Worm (Caenorhabditis elegans) whole organism, L4 larva: ENCODE results near the gene dhhc-1.

Source experiments
- F37D6.2 ChIP-seq: sonication (generic microtip); optimal IDR thresholded peaks from 2 replicates; lab custom pipeline; 2016; ENCODE audit warnings: mild to moderate bottlenecking, missing genetic modification characterization, missing compliant biosample characterization
- T20F7.1 ChIP-seq: fragments of 200-800 bp; sonication (Bioruptor generic); optimal IDR thresholded peaks from 2 replicates; lab custom pipeline; 2018; ENCODE audit warnings: mild to moderate bottlenecking, missing genetic modification characterization, missing compliant biosample characterization
- ama-1 ChIP-seq: fragments of 150-350 bp; optimal IDR thresholded peaks from 2 replicates; lab custom pipeline; 2014; ENCODE audit warnings: inconsistent platforms, mixed read lengths
- daf-16 ChIP-seq, 3 experiments: sonication (generic microtip); optimal IDR thresholded peaks; 2 replicates each; lab custom pipeline; 2016 to 2017; ENCODE audit warnings: missing genetic modification characterization in 3 of 3, missing genetic modification reagents in 3 of 3, mild to moderate bottlenecking in 2 of 3, missing compliant biosample characterization in 2 of 3, missing biosample characterization in 1 of 3, moderate library complexity in 1 of 3
- mdl-1 ChIP-seq, 2 experiments: fragments of 150-350 bp in 1 of 2; sonication (generic microtip) in 1 of 2; optimal IDR thresholded peaks; 2 replicates each; lab custom pipeline; 2014 to 2017; ENCODE audit warnings: missing biosample characterization in 2 of 2, missing genetic modification characterization in 2 of 2
- mdt-29 ChIP-seq: fragments of 200-800 bp; sonication (Bioruptor generic); IDR thresholded peaks from 2 replicates; pipeline ENCODE4 v1.3.6; 2022; ENCODE audit warnings: missing genetic modification reagents, missing genetic modification characterization, missing compliant biosample characterization
- nhr-6 ChIP-seq: fragments of 150-350 bp; optimal IDR thresholded peaks from 2 replicates; lab custom pipeline; 2014; ENCODE audit warnings: missing biosample characterization, missing genetic modification characterization
- nhr-76 ChIP-seq: fragments of 150-350 bp; optimal IDR thresholded peaks from 2 replicates; lab custom pipeline; 2014; ENCODE audit warnings: missing biosample characterization, missing genetic modification characterization
- tra-1 ChIP-seq: fragments of 200-800 bp; sonication (Bioruptor generic); IDR thresholded peaks from 2 replicates; pipeline ENCODE4 v1.3.6; 2022; ENCODE audit warnings: missing genetic modification reagents, missing genetic modification characterization, missing compliant biosample characterization
- zag-1 ChIP-seq: fragments of 150-350 bp; optimal IDR thresholded peaks from 2 replicates; lab custom pipeline; 2014; ENCODE audit warnings: missing biosample characterization, missing genetic modification characterization

DNA sequence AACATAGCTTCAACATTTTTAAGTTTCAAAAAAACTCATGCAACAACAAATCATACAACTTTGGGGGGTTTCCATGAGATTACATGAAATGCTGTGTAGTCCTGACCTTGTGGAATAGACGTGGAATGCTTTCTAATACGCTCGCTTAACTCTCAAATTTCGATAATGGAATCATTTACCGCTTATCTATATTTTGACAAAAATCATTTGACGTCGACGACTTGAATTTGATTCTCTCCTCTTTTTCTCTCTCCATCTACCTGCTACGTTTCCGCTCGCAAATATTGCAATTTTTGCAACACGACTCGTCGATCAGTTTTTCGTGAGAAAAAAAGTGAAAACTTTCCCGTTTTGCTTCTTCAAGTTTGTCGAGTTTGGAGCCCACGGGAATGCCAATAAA, 11.1 kb downstream of the dhhc-1 start, which contains the start of gene flr-4:
- TF ChIP-seq ama-1 (lab: Kevin White, UChicago), result no peak
- no peak for TF ChIP-seq nhr-6 (tag; lab: Kevin White, UChicago)
- TF ChIP-seq daf-16 (GFP tag; optimal IDR thresholded peaks at IDR 0.05; lab: Kevin White, UChicago), result no peak
- TF ChIP-seq daf-16 (tag; optimal IDR thresholded peaks at IDR 0.05; lab: Kevin White, UChicago), result peak; percentile 33
- TF ChIP-seq F37D6.2 (tag; lab: Kevin White, UChicago), result no peak
- no peak for TF ChIP-seq mdt-29 (GFP tag; lab: Robert Waterston, UW)
- TF ChIP-seq T20F7.1, result no peak
- no peak for TF ChIP-seq zag-1 (tag; lab: Kevin White, UChicago)
- TF ChIP-seq nhr-76 (tag; lab: Kevin White, UChicago), result no peak
- no peak for TF ChIP-seq tra-1 (GFP tag; lab: Robert Waterston, UW)
- TF ChIP-seq mdl-1 (tag; optimal IDR thresholded peaks at IDR 0.05; lab: Kevin White, UChicago), result no peak
